1 fruit fly cellular context compared by ENCODE assay signal in genomic region chr2L:2163568-2163953, dm6.
A peak's percentile ranks its signal among the peaks of the same experiment; 100 is the strongest.
TF ChIP-seq lines count a peak whose summit lies in the region.

No protein-coding gene starts in this region.

TF ChIP-seq in whole organism, embryonic, 481 proteins besides CTCF, POLR2A, EP300 and RAD21 (continued from another document and continues in another):
- TF ChIP-seq Camta (GFP tag; optimal IDR thresholded peaks at IDR 0.05; lab: Kevin White, UChicago) (peak; percentile 77), Elba2 (GFP tag; optimal IDR thresholded peaks at IDR 0.05; lab: Kevin White, UChicago) (peak; percentile 83), CG30431 (GFP tag; optimal IDR thresholded peaks at IDR 0.05; lab: Kevin White, UChicago) (peak; percentile 95), ab (GFP tag; optimal IDR thresholded peaks at IDR 0.05; lab: Kevin White, UChicago) (peak; percentile 68), maf-S (GFP tag; optimal IDR thresholded peaks at IDR 0.05; lab: Kevin White, UChicago) (peak; percentile 63), CG11093 (GFP tag; IDR thresholded peaks at IDR 0.05; lab: Robert Waterston, UW) (peak; percentile 88), CG6765 (GFP tag; optimal IDR thresholded peaks at IDR 0.05; lab: Kevin White, UChicago) (no peak), Hr39 (optimal IDR thresholded peaks at IDR 0.05; lab: Kevin White, UChicago) (no peak), sr (GFP tag; IDR thresholded peaks at IDR 0.05; lab: Robert Waterston, UW) (peak; percentile 82; the same call in 2 of the 3 replicates), Xrp1 (GFP tag; IDR thresholded peaks at IDR 0.05; lab: Robert Waterston, UW) (peak; percentile 98), sisA (GFP tag; IDR thresholded peaks at IDR 0.05; lab: Robert Waterston, UW) (peak; percentile 94), CG3847 (GFP tag; IDR thresholded peaks at IDR 0.05; lab: Robert Waterston, UW) (peak; percentile 84), NC2α (GFP tag; optimal IDR thresholded peaks at IDR 0.05; lab: Kevin White, UChicago) (peak; percentile 93), CG14050 (GFP tag; IDR thresholded peaks at IDR 0.05; lab: Robert Waterston, UW) (peak; percentile 81), CG2120 (GFP tag; optimal IDR thresholded peaks at IDR 0.05; lab: Kevin White, UChicago) (peak; percentile 90), jumu (GFP tag; optimal IDR thresholded peaks at IDR 0.05; lab: Kevin White, UChicago) (peak; percentile 97), croc (GFP tag; conservative IDR thresholded peaks at IDR 0.05; lab: Robert Waterston, UW) (peak; percentile 92), lab (GFP tag; optimal IDR thresholded peaks at IDR 0.05; lab: Kevin White, UChicago) (peak; percentile 84), CG17186 (GFP tag; optimal IDR thresholded peaks at IDR 0.05; lab: Kevin White, UChicago) (peak; percentile 64), jigr1 (GFP tag; IDR thresholded peaks at IDR 0.05; lab: Robert Waterston, UW) (peak; percentile 77; the same call in 2 of the 3 replicates), pan (optimal IDR thresholded peaks at IDR 0.05; lab: Kevin White, UChicago) (no peak), pan (GFP tag; optimal IDR thresholded peaks at IDR 0.05 in 1 of 2, IDR thresholded peaks at IDR 0.05 in 1 of 2) (peak in 1 of 2 experiments; percentile 91), CG34422 (GFP tag; IDR thresholded peaks at IDR 0.05; lab: Robert Waterston, UW) (peak; percentile 94), Dll (GFP tag; IDR thresholded peaks at IDR 0.05; lab: Robert Waterston, UW; ENCODE audit: partially characterized antibody) (no peak), CG5953 (GFP tag; IDR thresholded peaks at IDR 0.05; lab: Robert Waterston, UW) (peak; percentile 87), CG14014 (GFP tag; IDR thresholded peaks at IDR 0.05; lab: Robert Waterston, UW) (peak; percentile 87), corto (GFP tag; optimal IDR thresholded peaks at IDR 0.05; lab: Kevin White, UChicago) (peak; percentile 72), CG11398 (GFP tag; optimal IDR thresholded peaks at IDR 0.05; lab: Kevin White, UChicago) (peak; percentile 93), sens-2 (GFP tag; IDR thresholded peaks at IDR 0.05; lab: Robert Waterston, UW) (peak; percentile 94), CG10209 (GFP tag; optimal IDR thresholded peaks at IDR 0.05; lab: Kevin White, UChicago) (peak; percentile 89), crp (GFP tag; optimal IDR thresholded peaks at IDR 0.05; lab: Kevin White, UChicago) (peak in 1 of 2 experiments; percentile 63), Hand (GFP tag; optimal IDR thresholded peaks at IDR 0.05; lab: Kevin White, UChicago) (peak; percentile 43), Ssrp (tag; optimal IDR thresholded peaks at IDR 0.05; lab: Kevin White, UChicago) (peak; percentile 90), grau (tag; optimal IDR thresholded peaks at IDR 0.05; lab: Kevin White, UChicago) (peak; percentile 82), br (optimal IDR thresholded peaks at IDR 0.05; lab: Kevin White, UChicago) (no peak), chm (GFP tag; IDR thresholded peaks at IDR 0.05; lab: Robert Waterston, UW) (peak; percentile 98), Dip3 (GFP tag; optimal IDR thresholded peaks at IDR 0.05; lab: Kevin White, UChicago) (peak; percentile 71), Dek (tag; optimal IDR thresholded peaks at IDR 0.05; lab: Kevin White, UChicago) (peak; percentile 59), Hsf (GFP tag; optimal IDR thresholded peaks at IDR 0.05; lab: Kevin White, UChicago) (peak; percentile 86), CG12391 (tag; optimal IDR thresholded peaks at IDR 0.05; lab: Kevin White, UChicago) (peak; percentile 91), CG31365 (tag; optimal IDR thresholded peaks at IDR 0.05; lab: Kevin White, UChicago) (peak; percentile 61), CG32532 (GFP tag; IDR thresholded peaks at IDR 0.05; lab: Robert Waterston, UW) (peak; percentile 90), gt (GFP tag; IDR thresholded peaks at IDR 0.05; lab: Robert Waterston, UW) (peak; percentile 90), CG5180 (GFP tag; optimal IDR thresholded peaks at IDR 0.05; lab: Kevin White, UChicago) (peak; percentile 72), Vsx1 (GFP tag; optimal IDR thresholded peaks at IDR 0.05; lab: Kevin White, UChicago) (peak; percentile 73), tgo (GFP tag; IDR thresholded peaks at IDR 0.05; lab: Robert Waterston, UW) (peak; percentile 90), Rfx (GFP tag; IDR thresholded peaks at IDR 0.05; lab: Robert Waterston, UW) (peak; percentile 89), CG9215 (GFP tag; IDR thresholded peaks at IDR 0.05; lab: Robert Waterston, UW) (peak; percentile 80), HHEX (GFP tag; optimal IDR thresholded peaks at IDR 0.05; lab: Kevin White, UChicago) (peak; percentile 80), Ptx1 (GFP tag; IDR thresholded peaks at IDR 0.05; lab: Robert Waterston, UW) (peak; percentile 89), CG16815 (GFP tag; optimal IDR thresholded peaks at IDR 0.05; lab: Kevin White, UChicago) (peak; percentile 96), CG4360 (GFP tag; IDR thresholded peaks at IDR 0.05; lab: Robert Waterston, UW) (peak; percentile 83), CG18599 (GFP tag; optimal IDR thresholded peaks at IDR 0.05; lab: Kevin White, UChicago) (peak; percentile 84), CG8765 (GFP tag; IDR thresholded peaks at IDR 0.05; lab: Robert Waterston, UW) (peak; percentile 97), gem (tag; optimal IDR thresholded peaks at IDR 0.05; lab: Kevin White, UChicago) (peak; percentile 93), slbo (GFP tag; IDR thresholded peaks at IDR 0.05; lab: Robert Waterston, UW) (peak; percentile 92), CG2889 (GFP tag; IDR thresholded peaks at IDR 0.05; lab: Robert Waterston, UW) (peak; percentile 84), Doc2 (GFP tag; IDR thresholded peaks at IDR 0.05; lab: Robert Waterston, UW) (peak; percentile 19; the same call in 1 of the 2 replicates), CG14965 (GFP tag; optimal IDR thresholded peaks at IDR 0.05; lab: Kevin White, UChicago; ENCODE audit: borderline replicate concordance) (peak; percentile 40), Sox100B (GFP tag; optimal IDR thresholded peaks at IDR 0.05; lab: Kevin White, UChicago) (peak; percentile 77), gce (GFP tag; IDR thresholded peaks at IDR 0.05; lab: Robert Waterston, UW) (peak; percentile 90), ewg (GFP tag; optimal IDR thresholded peaks at IDR 0.05; lab: Kevin White, UChicago) (peak; percentile 85), CG17612 (GFP tag; IDR thresholded peaks at IDR 0.05; lab: Robert Waterston, UW) (peak; percentile 73), HLH3B (GFP tag; IDR thresholded peaks at IDR 0.05; lab: Robert Waterston, UW) (peak; percentile 91), kni (GFP tag; optimal IDR thresholded peaks at IDR 0.05; lab: Kevin White, UChicago) (peak; percentile 93), odd (GFP tag; optimal IDR thresholded peaks at IDR 0.05; lab: Kevin White, UChicago) (peak; percentile 70), Taf1 (GFP tag; IDR thresholded peaks at IDR 0.05; lab: Robert Waterston, UW) (peak; percentile 82), fu2 (GFP tag; optimal IDR thresholded peaks at IDR 0.05; lab: Kevin White, UChicago) (peak; percentile 84), tio (GFP tag; optimal IDR thresholded peaks at IDR 0.05; lab: Kevin White, UChicago) (peak; percentile 5), CG34376 (GFP tag; optimal IDR thresholded peaks at IDR 0.05; lab: Kevin White, UChicago) (no peak), Ada2b (GFP tag; IDR thresholded peaks at IDR 0.05; lab: Robert Waterston, UW) (peak; percentile 80), CG42726 (GFP tag; IDR thresholded peaks at IDR 0.05; lab: Robert Waterston, UW; ENCODE audit: partially characterized antibody) (peak; percentile 6; the same call in 1 of the 2 replicates), shn (GFP tag; optimal IDR thresholded peaks at IDR 0.05; lab: Kevin White, UChicago) (peak; percentile 89), row (GFP tag; IDR thresholded peaks at IDR 0.05; lab: Robert Waterston, UW) (peak; percentile 94), CG14860 (GFP tag; IDR thresholded peaks at IDR 0.05; lab: Robert Waterston, UW; ENCODE audit: partially characterized antibody) (no peak), oc (tag; optimal IDR thresholded peaks at IDR 0.05; lab: Kevin White, UChicago) (peak; percentile 85), dm (GFP tag; optimal IDR thresholded peaks at IDR 0.05; lab: Kevin White, UChicago) (peak; percentile 85), CG8281 (tag; optimal IDR thresholded peaks at IDR 0.05; lab: Kevin White, UChicago) (peak; percentile 67), Doc3 (GFP tag; IDR thresholded peaks at IDR 0.05; lab: Robert Waterston, UW; ENCODE audit: partially characterized antibody) (no peak), Meics (GFP tag; optimal IDR thresholded peaks at IDR 0.05; lab: Kevin White, UChicago) (peak; percentile 64), psq (GFP tag; optimal IDR thresholded peaks at IDR 0.05; lab: Kevin White, UChicago) (peak; percentile 68), fd102C (GFP tag; optimal IDR thresholded peaks at IDR 0.05; lab: Kevin White, UChicago) (peak; percentile 90), Bteb2 (GFP tag; optimal IDR thresholded peaks at IDR 0.05; lab: Kevin White, UChicago) (peak; percentile 36), CG17568 (GFP tag; optimal IDR thresholded peaks at IDR 0.05; lab: Kevin White, UChicago) (peak; percentile 73), CG17385 (GFP tag; optimal IDR thresholded peaks at IDR 0.05; lab: Kevin White, UChicago) (peak; percentile 83), wdn (GFP tag; IDR thresholded peaks at IDR 0.05; lab: Robert Waterston, UW) (peak; percentile 78), Drgx (GFP tag; IDR thresholded peaks at IDR 0.05; lab: Robert Waterston, UW) (peak; percentile 91), Aef1 (GFP tag; IDR thresholded peaks at IDR 0.05; lab: Robert Waterston, UW) (peak; percentile 89), D19A (tag; optimal IDR thresholded peaks at IDR 0.05; lab: Kevin White, UChicago) (peak; percentile 86), Bgb (GFP tag; IDR thresholded peaks at IDR 0.05; lab: Robert Waterston, UW; ENCODE audit: partially characterized antibody) (0 out of 2 replicates have a peak, but pooled peaks have one; percentile 14), az2 (GFP tag; optimal IDR thresholded peaks at IDR 0.05; lab: Kevin White, UChicago) (peak; percentile 86), sob (GFP tag; IDR thresholded peaks at IDR 0.05; lab: Robert Waterston, UW) (peak; percentile 90), Trl (optimal IDR thresholded peaks at IDR 0.05; lab: Kevin White, UChicago) (peak; percentile 35 to 38), Trl (GFP tag; optimal IDR thresholded peaks at IDR 0.05; lab: Kevin White, UChicago) (peak; percentile 81), cato (GFP tag; optimal IDR thresholded peaks at IDR 0.05; lab: Kevin White, UChicago; ENCODE audit: borderline replicate concordance) (peak; percentile 72), CG31388 (GFP tag; optimal IDR thresholded peaks at IDR 0.05; lab: Kevin White, UChicago) (peak; percentile 59), Deaf1 (tag; optimal IDR thresholded peaks at IDR 0.05; lab: Kevin White, UChicago) (peak; percentile 7), HLH4C (GFP tag; IDR thresholded peaks at IDR 0.05; lab: Robert Waterston, UW; ENCODE audit: partially characterized antibody) (no peak), luna (GFP tag; optimal IDR thresholded peaks at IDR 0.05; lab: Kevin White, UChicago) (peak; percentile 39), Fer3 (tag; optimal IDR thresholded peaks at IDR 0.05; lab: Kevin White, UChicago) (peak; percentile 73), Atf-2 (GFP tag; optimal IDR thresholded peaks at IDR 0.05; lab: Kevin White, UChicago) (peak; percentile 82), Hey (tag; optimal IDR thresholded peaks at IDR 0.05; lab: Kevin White, UChicago) (peak; percentile 44), CG10267 (tag; optimal IDR thresholded peaks at IDR 0.05; lab: Kevin White, UChicago) (peak; percentile 86), Neu2 (GFP tag; optimal IDR thresholded peaks at IDR 0.05; lab: Kevin White, UChicago; ENCODE audit: borderline replicate concordance) (peak; percentile 84), MTF-1 (GFP tag; optimal IDR thresholded peaks at IDR 0.05; lab: Kevin White, UChicago; ENCODE audit: borderline replicate concordance) (peak; percentile 77), tin (GFP tag; optimal IDR thresholded peaks at IDR 0.05; lab: Kevin White, UChicago) (peak; percentile 85), crol (GFP tag; IDR thresholded peaks at IDR 0.05; lab: Robert Waterston, UW) (peak; percentile 74), cg (GFP tag; optimal IDR thresholded peaks at IDR 0.05; lab: Kevin White, UChicago) (no peak), Oli (tag; optimal IDR thresholded peaks at IDR 0.05; lab: Kevin White, UChicago) (peak; percentile 87), CG10565 (GFP tag; optimal IDR thresholded peaks at IDR 0.05; lab: Kevin White, UChicago) (peak; percentile 17), zen2 (GFP tag; IDR thresholded peaks at IDR 0.05; lab: Robert Waterston, UW; ENCODE audit: partially characterized antibody) (no peak), ERR (GFP tag; optimal IDR thresholded peaks at IDR 0.05; lab: Kevin White, UChicago) (peak; percentile 56), Hr51 (GFP tag; optimal IDR thresholded peaks at IDR 0.05; lab: Kevin White, UChicago) (peak; percentile 78 to 92), CG1792 (GFP tag; optimal IDR thresholded peaks at IDR 0.05; lab: Kevin White, UChicago) (peak; percentile 89), CG18619 (GFP tag; optimal IDR thresholded peaks at IDR 0.05; lab: Kevin White, UChicago) (peak; percentile 87), CG12659 (GFP tag; optimal IDR thresholded peaks at IDR 0.05; lab: Kevin White, UChicago) (peak; percentile 89), prd (optimal IDR thresholded peaks at IDR 0.05; lab: Kevin White, UChicago) (no peak), prd (GFP tag; IDR thresholded peaks at IDR 0.05; lab: Robert Waterston, UW) (peak; percentile 98), exex (tag; optimal IDR thresholded peaks at IDR 0.05; lab: Kevin White, UChicago) (no peak), CG15696 (tag; optimal IDR thresholded peaks at IDR 0.05; lab: Kevin White, UChicago) (peak; percentile 91), aop (GFP tag; IDR thresholded peaks at IDR 0.05; lab: Robert Waterston, UW) (peak; percentile 97), so (GFP tag; IDR thresholded peaks at IDR 0.05; lab: Robert Waterston, UW) (peak; percentile 74), amos (GFP tag; IDR thresholded peaks at IDR 0.05; lab: Robert Waterston, UW; ENCODE audit: partially characterized antibody) (no peak), CG13775 (GFP tag; optimal IDR thresholded peaks at IDR 0.05; lab: Kevin White, UChicago) (peak; percentile 91), stwl (tag; optimal IDR thresholded peaks at IDR 0.05; lab: Kevin White, UChicago) (no peak), CG8924 (tag; optimal IDR thresholded peaks at IDR 0.05; lab: Kevin White, UChicago) (peak; percentile 91), CG13424 (tag; optimal IDR thresholded peaks at IDR 0.05; lab: Kevin White, UChicago) (peak; percentile 82), vvl (GFP tag; IDR thresholded peaks at IDR 0.05; lab: Robert Waterston, UW) (peak; percentile 96), CG9727 (GFP tag; optimal IDR thresholded peaks at IDR 0.05; lab: Kevin White, UChicago) (peak; percentile 95), CG2116 (GFP tag; optimal IDR thresholded peaks at IDR 0.05; lab: Kevin White, UChicago) (peak; percentile 43)
